Worm (Caenorhabditis elegans): ENCODE data around the gene Y50E8A.6.

ce11 chrV:14719491-14719890, 21.6 kb downstream of the Y50E8A.6 start, which contains the start of gene R08A2.1:
- no peak for TF ChIP-seq mdl-1 (tag; optimal IDR thresholded peaks at IDR 0.05)
- no peak for TF ChIP-seq fos-1 (tag; optimal IDR thresholded peaks at IDR 0.05)
- no peak for TF ChIP-seq rnt-1 (tag; optimal IDR thresholded peaks at IDR 0.05)
- TF ChIP-seq nhr-77 (tag; optimal IDR thresholded peaks at IDR 0.05): no peak
- no peak for TF ChIP-seq pqm-1 (tag; optimal IDR thresholded peaks at IDR 0.05)
- no peak for TF ChIP-seq lin-15B (tag; optimal IDR thresholded peaks at IDR 0.05)
- no peak for TF ChIP-seq ces-1 (GFP tag; optimal IDR thresholded peaks at IDR 0.05)
